Fruit fly (Drosophila melanogaster): ENCODE results near the gene CG14107.

DNA sequence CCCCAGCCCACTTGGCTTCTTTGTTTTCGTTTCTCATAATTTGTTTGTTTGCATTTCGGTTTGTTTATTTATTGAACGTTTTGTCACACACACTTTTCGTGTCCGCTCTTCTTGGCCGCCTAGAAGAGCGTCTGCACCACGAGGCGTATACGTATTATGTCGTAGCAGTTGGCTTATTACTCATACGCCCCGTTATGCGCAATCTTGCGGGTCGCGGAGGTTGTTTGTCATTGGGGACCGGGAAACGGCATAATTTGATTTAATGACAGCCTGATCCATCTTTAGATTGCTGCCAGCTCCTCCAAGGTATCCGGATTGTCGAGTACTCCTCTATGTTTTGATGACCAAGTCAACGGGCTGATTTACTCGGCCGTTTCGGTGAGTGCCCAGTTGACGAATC, 39.1 kb upstream of the CG14107 start:
- TF ChIP-seq Dll (optimal IDR thresholded peaks at IDR 0.05) (no peak), EcR (GFP tag; optimal IDR thresholded peaks at IDR 0.05) (no peak)

Measured in whole organism.